Worm (Caenorhabditis elegans): Measurements from ENCODE around the gene C25F9.13.

The C25F9.13 gene

DNA sequence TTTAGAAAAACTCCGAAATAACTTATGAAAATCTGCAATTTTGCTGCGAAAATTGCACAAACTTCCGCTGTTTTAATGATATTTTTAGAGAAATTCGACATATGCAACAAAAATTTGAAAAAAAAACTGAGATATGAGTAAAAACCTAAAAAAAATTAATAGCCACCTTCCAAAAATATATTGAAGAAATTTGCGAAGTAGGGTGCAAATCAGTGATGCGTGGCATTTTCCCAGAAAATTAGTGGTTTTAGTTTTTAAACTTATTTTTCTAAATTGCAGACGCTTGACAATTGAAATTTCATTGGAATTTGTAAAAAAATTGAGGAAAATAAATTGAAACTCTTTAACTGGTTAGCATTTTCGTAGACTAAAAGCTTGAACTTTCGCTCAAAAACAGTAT lies at the start of gene C25F9.13:
Gene C25F9.13, minus strand, starts transcription at position 101 of the 400 bp plus-strand sequence.
- TF ChIP-seq hlh-8 (tag; optimal IDR thresholded peaks at IDR 0.05) (no peak), npax-4 (tag; optimal IDR thresholded peaks at IDR 0.05) (no peak), pha-4 (tag; optimal IDR thresholded peaks at IDR 0.05) (no peak), hlh-6 (tag; optimal IDR thresholded peaks at IDR 0.05) (no peak), ceh-22 (tag; optimal IDR thresholded peaks at IDR 0.05) (no peak), sox-4 (tag; optimal IDR thresholded peaks at IDR 0.05) (no peak), nhr-232 (tag; optimal IDR thresholded peaks at IDR 0.05) (no peak), ttx-3 (tag; optimal IDR thresholded peaks at IDR 0.05) (no peak), syd-9 (tag; optimal IDR thresholded peaks at IDR 0.05) (no peak), tbx-7 (tag; optimal IDR thresholded peaks at IDR 0.05) (no peak), pros-1 (tag; optimal IDR thresholded peaks at IDR 0.05) (no peak)

DNA sequence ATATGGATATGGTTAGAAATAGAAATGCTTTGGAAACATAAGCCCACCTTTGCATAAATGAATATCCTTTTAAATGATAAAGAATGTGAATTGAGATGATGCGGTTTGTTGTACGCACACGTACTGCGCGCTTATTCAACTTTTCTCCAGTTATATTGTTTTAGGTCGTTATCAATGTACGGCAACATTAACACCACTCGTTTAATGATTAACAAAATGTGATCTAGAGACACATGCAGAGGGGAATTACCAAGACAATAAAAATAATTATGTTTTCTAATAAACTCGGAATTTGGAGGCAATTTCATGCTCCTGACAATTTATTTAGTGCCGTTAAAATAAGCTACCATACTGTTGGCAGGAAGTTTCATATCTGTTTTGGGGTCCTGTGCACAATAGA lies 46.7 kb upstream of the C25F9.13 start, which contains the start of gene M04C3.1:
Gene M04C3.1, minus strand, starts transcription at position 164 of the 400 bp plus-strand sequence.
- TF ChIP-seq unc-3 (GFP tag; conservative IDR thresholded peaks at IDR 0.05): no peak
- no peak for TF ChIP-seq unc-3 (tag; optimal IDR thresholded peaks at IDR 0.05)
- no peak for TF ChIP-seq sdc-2 (tag; optimal IDR thresholded peaks at IDR 0.05)
- TF ChIP-seq pqm-1 (tag; optimal IDR thresholded peaks at IDR 0.05): no peak
- TF ChIP-seq ceh-19 (GFP tag; optimal IDR thresholded peaks at IDR 0.05): no peak
- no peak for TF ChIP-seq ref-2 (tag; optimal IDR thresholded peaks at IDR 0.05)
- no peak for TF ChIP-seq pha-4 (tag; optimal IDR thresholded peaks at IDR 0.05)
- TF ChIP-seq sox-2 (GFP tag; IDR thresholded peaks at IDR 0.05): no peak
- no peak for TF ChIP-seq odd-2 (tag; optimal IDR thresholded peaks at IDR 0.05)
- TF ChIP-seq che-1 (tag; optimal IDR thresholded peaks at IDR 0.05): no peak
- no peak for TF ChIP-seq fkh-6 (tag; optimal IDR thresholded peaks at IDR 0.05)
- no peak for TF ChIP-seq fax-1 (tag; optimal IDR thresholded peaks at IDR 0.05)
- TF ChIP-seq ets-4 (tag; optimal IDR thresholded peaks at IDR 0.05): no peak
- no peak for TF ChIP-seq unc-42 (tag; optimal IDR thresholded peaks at IDR 0.05)
- no peak for TF ChIP-seq nhr-232 (tag; optimal IDR thresholded peaks at IDR 0.05)
- TF ChIP-seq rnt-1 (tag; optimal IDR thresholded peaks at IDR 0.05): no peak
- no peak for TF ChIP-seq elt-4 (tag; optimal IDR thresholded peaks at IDR 0.05)
- no peak for TF ChIP-seq pag-3 (tag; optimal IDR thresholded peaks at IDR 0.05; ENCODE audit: borderline replicate concordance)
- TF ChIP-seq nhr-11 (tag; optimal IDR thresholded peaks at IDR 0.05): no peak

ce11 chrV:19443599-19443998 lies 44.8 kb upstream of the C25F9.13 start:
- no peak for TF ChIP-seq ceh-14 (tag; optimal IDR thresholded peaks at IDR 0.05)
- TF ChIP-seq zip-5 (tag; optimal IDR thresholded peaks at IDR 0.05): no peak
- TF ChIP-seq hlh-8 (tag; optimal IDR thresholded peaks at IDR 0.05): no peak
- no peak for TF ChIP-seq hlh-6 (tag; optimal IDR thresholded peaks at IDR 0.05)
- TF ChIP-seq sdc-2 (tag; optimal IDR thresholded peaks at IDR 0.05): no peak
- TF ChIP-seq nhr-232 (tag; optimal IDR thresholded peaks at IDR 0.05): no peak

DNA sequence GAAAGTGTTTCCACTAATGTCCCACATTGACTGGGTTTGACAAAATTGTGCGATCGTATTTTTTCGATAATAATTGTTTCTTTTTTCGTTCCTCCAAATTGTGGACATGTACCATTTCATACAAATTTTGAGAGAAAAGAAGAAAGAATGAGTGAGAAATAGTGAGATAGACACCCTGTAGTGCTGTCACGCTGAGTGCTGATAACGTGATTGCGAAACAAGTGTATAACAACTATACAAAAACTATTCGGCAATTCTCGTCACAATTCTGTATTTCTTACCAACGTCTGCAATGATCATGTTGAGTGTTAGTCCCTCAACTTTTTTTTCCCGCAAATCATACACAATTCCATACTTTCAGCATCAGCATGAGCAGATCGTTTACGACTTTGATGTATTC lies 37.5 kb upstream of the C25F9.13 start, which contains the start of gene C25F9.14:
Gene C25F9.14, plus strand, starts transcription at position 178 of the 400 bp plus-strand sequence.
- TF ChIP-seq ceh-22 (tag; optimal IDR thresholded peaks at IDR 0.05): no peak
- no peak for TF ChIP-seq ceh-2 (tag; optimal IDR thresholded peaks at IDR 0.05)
- TF ChIP-seq hlh-15 (tag; optimal IDR thresholded peaks at IDR 0.05): no peak
- TF ChIP-seq ztf-16 (tag; optimal IDR thresholded peaks at IDR 0.05): no peak
- no peak for TF ChIP-seq ceh-19 (GFP tag; optimal IDR thresholded peaks at IDR 0.05)
- no peak for TF ChIP-seq zip-5 (tag; optimal IDR thresholded peaks at IDR 0.05)
- no peak for TF ChIP-seq che-1 (tag; optimal IDR thresholded peaks at IDR 0.05)
- TF ChIP-seq hlh-13 (GFP tag; optimal IDR thresholded peaks at IDR 0.05): no peak
- TF ChIP-seq ceh-9 (tag; optimal IDR thresholded peaks at IDR 0.05): no peak

- TF ChIP-seq pag-3 (tag; optimal IDR thresholded peaks at IDR 0.05; ENCODE audit: borderline replicate concordance): no peak
- no peak for TF ChIP-seq fax-1 (tag; optimal IDR thresholded peaks at IDR 0.05)
- TF ChIP-seq nhr-232 (tag; optimal IDR thresholded peaks at IDR 0.05): no peak
- TF ChIP-seq ceh-31 (tag; optimal IDR thresholded peaks at IDR 0.05): no peak
- no peak for TF ChIP-seq pha-4 (tag; optimal IDR thresholded peaks at IDR 0.05)
- TF ChIP-seq pha-2 (tag; optimal IDR thresholded peaks at IDR 0.05): no peak
- TF ChIP-seq dmd-4 (tag; optimal IDR thresholded peaks at IDR 0.05; ENCODE audit: borderline replicate concordance): no peak
- TF ChIP-seq ceh-24 (tag; optimal IDR thresholded peaks at IDR 0.05): no peak
- TF ChIP-seq sdc-2 (tag; optimal IDR thresholded peaks at IDR 0.05): no peak
- no peak for TF ChIP-seq mec-3 (tag; optimal IDR thresholded peaks at IDR 0.05; ENCODE audit: borderline replicate concordance)
- TF ChIP-seq ceh-22 (tag; optimal IDR thresholded peaks at IDR 0.05): no peak
- TF ChIP-seq unc-55 (GFP tag; optimal IDR thresholded peaks at IDR 0.05): no peak
- no peak for TF ChIP-seq pqm-1 (tag; optimal IDR thresholded peaks at IDR 0.05)
- no peak for TF ChIP-seq ceh-19 (GFP tag; optimal IDR thresholded peaks at IDR 0.05)
- TF ChIP-seq npax-4 (tag; optimal IDR thresholded peaks at IDR 0.05): no peak
- TF ChIP-seq sox-2 (GFP tag; IDR thresholded peaks at IDR 0.05): no peak
- TF ChIP-seq unc-86 (tag; optimal IDR thresholded peaks at IDR 0.05): no peak
- TF ChIP-seq ttx-3 (tag; optimal IDR thresholded peaks at IDR 0.05): no peak
- TF ChIP-seq C08G9.2 (tag; optimal IDR thresholded peaks at IDR 0.05): no peak
- TF ChIP-seq odd-2 (tag; optimal IDR thresholded peaks at IDR 0.05): no peak
Observed at ce11 chrV:19433806-19434437, 35.1 kb upstream of the C25F9.13 start, which contains the start of gene C25F9.16. Gene C25F9.16 (plus strand): TSS chrV:19434387.
